Worm (Caenorhabditis elegans) whole organism, young adult: Measurements from ENCODE around the gene srp-7.

Experiments used
- C06A6.2 ChIP-seq: fragments of 200-800 bp; sonication (Bioruptor generic); conservative IDR thresholded peaks from 2 replicates; pipeline ENCODE4 v1.3.6; 2022; ENCODE audit warnings: missing genetic modification characterization, missing compliant biosample characterization
- D2030.7 ChIP-seq: fragments of 200-800 bp; sonication (Bioruptor generic); IDR thresholded peaks from 2 replicates; pipeline ENCODE4 v1.3.6; 2022; ENCODE audit warnings: missing genetic modification reagents, missing genetic modification characterization, missing compliant biosample characterization
- F33H1.4 ChIP-seq: fragments of 200-800 bp; sonication (Bioruptor generic); IDR thresholded peaks from 2 replicates; pipeline ENCODE4 v1.3.6; 2022; ENCODE audit warnings: missing genetic modification reagents, missing genetic modification characterization, missing compliant biosample characterization
- F37B4.10 ChIP-seq: fragments of 200-800 bp; sonication (Bioruptor generic); IDR thresholded peaks from 2 replicates; pipeline ENCODE4 v1.3.6; 2022; ENCODE audit warnings: missing genetic modification characterization, missing compliant biosample characterization
- F57C9.4 ChIP-seq: sonication (generic microtip); optimal IDR thresholded peaks from 2 replicates; lab custom pipeline; 2017; ENCODE audit warnings: mild to moderate bottlenecking, missing genetic modification characterization, missing compliant biosample characterization
- Y67H2A.10 ChIP-seq: fragments of 200-800 bp; sonication (Bioruptor generic); conservative IDR thresholded peaks from 2 replicates; pipeline ENCODE4 v1.3.6; 2022; ENCODE audit warnings: missing genetic modification reagents, missing genetic modification characterization, missing compliant biosample characterization
- ZK185.1 ChIP-seq: sonication (generic microtip); optimal IDR thresholded peaks from 2 replicates; lab custom pipeline; 2016; ENCODE audit warnings: mild to moderate bottlenecking, missing genetic modification characterization, missing compliant biosample characterization; ENCODE audit not compliant: poor library complexity, severe bottlenecking
- attf-3 ChIP-seq: fragments of 200-800 bp; sonication (Bioruptor generic); conservative IDR thresholded peaks from 2 replicates; pipeline ENCODE4 v1.3.6; 2022; ENCODE audit warnings: missing genetic modification reagents, missing genetic modification characterization, missing compliant biosample characterization
- cebp-1 ChIP-seq, 2 experiments: fragments of 200-800 bp in 1 of 2; sonication (Bioruptor generic) in 1 of 2; sonication (generic microtip) in 1 of 2; IDR thresholded peaks in 1 of 2; optimal IDR thresholded peaks in 1 of 2; 2 replicates each; pipeline versions ENCODE4 v1.3.6 to Lab custom; 2017 to 2022; ENCODE audit warnings: missing compliant biosample characterization in 2 of 2, missing genetic modification characterization in 2 of 2, mild to moderate bottlenecking in 1 of 2, missing genetic modification reagents in 1 of 2, moderate library complexity in 1 of 2
- ceh-100 ChIP-seq: fragments of 200-800 bp; sonication (Bioruptor generic); IDR thresholded peaks from 2 replicates; pipeline ENCODE4 v1.3.6; 2022; ENCODE audit warnings: missing genetic modification reagents, missing genetic modification characterization, missing compliant biosample characterization
- ceh-27 ChIP-seq: fragments of 200-800 bp; sonication (Bioruptor generic); optimal IDR thresholded peaks from 2 replicates; lab custom pipeline; 2018; ENCODE audit warnings: mild to moderate bottlenecking, missing genetic modification characterization, moderate library complexity, missing compliant biosample characterization
- ceh-40 ChIP-seq: fragments of 200-800 bp; sonication (Bioruptor generic); IDR thresholded peaks from 2 replicates; pipeline ENCODE4 v1.3.6; 2022; ENCODE audit warnings: missing genetic modification characterization, missing compliant biosample characterization
- egrh-3 ChIP-seq: fragments of 200-800 bp; sonication (Bioruptor generic); IDR thresholded peaks from 2 replicates; pipeline ENCODE4 v1.3.6; 2022; ENCODE audit warnings: missing genetic modification reagents, missing genetic modification characterization, missing compliant biosample characterization
- ekl-4 ChIP-seq: fragments of 200-800 bp; sonication (Bioruptor generic); IDR thresholded peaks from 2 replicates; pipeline ENCODE4 v1.3.6; 2022; ENCODE audit warnings: missing genetic modification reagents, missing genetic modification characterization, missing compliant biosample characterization
- hlh-12 ChIP-seq: sonication (generic microtip); optimal IDR thresholded peaks from 2 replicates; lab custom pipeline; 2016; ENCODE audit warnings: missing genetic modification characterization, missing compliant biosample characterization
- hmg-1.2 ChIP-seq: fragments of 200-800 bp; sonication (Bioruptor generic); IDR thresholded peaks from 2 replicates; pipeline ENCODE4 v1.3.6; 2022; ENCODE audit warnings: missing genetic modification reagents, missing genetic modification characterization, missing compliant biosample characterization
- hsf-1 ChIP-seq: fragments of 200-800 bp; sonication (Bioruptor generic); IDR thresholded peaks from 2 replicates; pipeline ENCODE4 v1.3.6; 2022; ENCODE audit warnings: missing genetic modification reagents, missing genetic modification characterization, missing compliant biosample characterization
- lag-1 ChIP-seq: fragments of 200-800 bp; sonication (Bioruptor generic); IDR thresholded peaks from 2 replicates; pipeline ENCODE4 v1.3.6; 2022; ENCODE audit warnings: missing genetic modification reagents, missing genetic modification characterization, missing compliant biosample characterization
- lin-26 ChIP-seq: fragments of 200-800 bp; sonication (Bioruptor generic); IDR thresholded peaks from 2 replicates; pipeline ENCODE4 v1.3.6; 2022; ENCODE audit warnings: missing genetic modification reagents, missing genetic modification characterization, missing compliant biosample characterization
- lin-35 ChIP-seq, 3 experiments: fragments of 150-350 bp in 2 of 3; sonication (generic microtip) in 1 of 3; optimal IDR thresholded peaks; 2 replicates each; lab custom pipeline; 2014 to 2018; ENCODE audit warnings: missing biosample characterization in 3 of 3, missing genetic modification characterization in 3 of 3, missing genetic modification reagents in 3 of 3
- lin-40 ChIP-seq: sonication (generic microtip); optimal IDR thresholded peaks from 2 replicates; lab custom pipeline; 2016; ENCODE audit warnings: missing genetic modification characterization, mild to moderate bottlenecking, missing compliant biosample characterization, missing genotype, missing genetic modification reagents
- lsy-27 ChIP-seq: sonication (generic microtip); optimal IDR thresholded peaks from 2 replicates; lab custom pipeline; 2017; ENCODE audit warnings: missing genetic modification characterization, mild to moderate bottlenecking, missing compliant biosample characterization, antibody characterized with exemption, missing genotype, borderline replicate concordance; ENCODE audit not compliant: insufficient read depth
- madf-3 ChIP-seq: fragments of 200-800 bp; sonication (Bioruptor generic); IDR thresholded peaks from 2 replicates; pipeline ENCODE4 v1.3.6; 2022; ENCODE audit warnings: missing genetic modification reagents, missing genetic modification characterization, missing compliant biosample characterization
- madf-6 ChIP-seq: fragments of 200-800 bp; sonication (Bioruptor generic); IDR thresholded peaks from 2 replicates; pipeline ENCODE4 v1.3.6; 2022; ENCODE audit warnings: missing genetic modification reagents, missing genetic modification characterization, missing compliant biosample characterization
- mcd-1 ChIP-seq: fragments of 200-800 bp; sonication (Bioruptor generic); IDR thresholded peaks from 2 replicates; pipeline ENCODE4 v1.3.6; 2022; ENCODE audit warnings: missing genetic modification reagents, missing genetic modification characterization, missing compliant biosample characterization
- nhr-80 ChIP-seq: sonication (generic microtip); optimal IDR thresholded peaks from 2 replicates; lab custom pipeline; 2016; ENCODE audit warnings: missing genetic modification characterization, missing compliant biosample characterization
- rcor-1 ChIP-seq: fragments of 200-800 bp; sonication (Bioruptor generic); IDR thresholded peaks from 2 replicates; pipeline ENCODE4 v1.3.6; 2022; ENCODE audit warnings: missing genetic modification reagents, missing genetic modification characterization, missing compliant biosample characterization
- rpc-1 ChIP-seq, 2 experiments: fragments of 150-350 bp in 1 of 2; sonication (generic microtip) in 1 of 2; optimal IDR thresholded peaks; 2 replicates each; lab custom pipeline; 2014 to 2018; ENCODE audit warnings: missing biosample characterization in 1 of 2, missing genetic modification characterization in 1 of 2, missing genetic modification reagents in 1 of 2, missing genotype in 1 of 2
- sdz-38 ChIP-seq: sonication (generic microtip); optimal IDR thresholded peaks from 2 replicates; lab custom pipeline; 2016; ENCODE audit warnings: missing genotype, missing genetic modification characterization, missing compliant biosample characterization
- snpc-1.3 ChIP-seq: sonication (generic microtip); optimal IDR thresholded peaks from 2 replicates; lab custom pipeline; 2017; ENCODE audit warnings: missing genetic modification characterization, mild to moderate bottlenecking, missing compliant biosample characterization, antibody characterized with exemption, moderate library complexity, missing genotype, missing genetic modification reagents; ENCODE audit not compliant: insufficient read depth
- snpc-4 ChIP-seq, 5 experiments: fragments of 150-350 bp in 1 of 5; sonication (generic microtip) in 4 of 5; optimal IDR thresholded peaks; 2 replicates each; lab custom pipeline; 2014 to 2018; ENCODE audit warnings: missing genetic modification characterization in 5 of 5, missing biosample characterization in 3 of 5, antibody characterized with exemption in 2 of 5, mild to moderate bottlenecking in 2 of 5, missing compliant biosample characterization in 2 of 5, missing genotype in 2 of 5, moderate library complexity in 2 of 5, missing genetic modification reagents in 1 of 5
- ztf-25 ChIP-seq: fragments of 200-800 bp; sonication (Bioruptor generic); IDR thresholded peaks from 2 replicates; pipeline ENCODE4 v1.3.6; 2022; ENCODE audit warnings: missing genetic modification reagents, missing genetic modification characterization, missing compliant biosample characterization
- ztf-26 ChIP-seq: sonication (generic microtip); optimal IDR thresholded peaks from 2 replicates; lab custom pipeline; 2017; ENCODE audit warnings: missing genetic modification characterization, missing compliant biosample characterization
- ztf-28 ChIP-seq: fragments of 200-800 bp; sonication (Bioruptor generic); IDR thresholded peaks from 2 replicates; pipeline ENCODE4 v1.3.6; 2022; ENCODE audit warnings: missing genetic modification reagents, missing genetic modification characterization, missing compliant biosample characterization

The srp-7 gene

ce11 chrV:8178914-8179542, at the start of gene srp-7:
Gene srp-7, plus strand, starts transcription at chrV:8179126.
- peak; percentile 60 for TF ChIP-seq attf-3
- TF ChIP-seq Y67H2A.10 (GFP tag; lab: Robert Waterston, UW): 0 out of 2 replicates have a peak, but pooled peaks have one; percentile 24
- TF ChIP-seq lin-40 (tag; lab: Kevin White, UChicago): peak; percentile 31
- TF ChIP-seq madf-3: no peak
- no peak for TF ChIP-seq ceh-27 (GFP tag; lab: Kevin White, UChicago)
- TF ChIP-seq nhr-80 (tag; lab: Kevin White, UChicago): peak; percentile 27
- TF ChIP-seq lag-1 (GFP tag; lab: Robert Waterston, UW): no peak
- peak; percentile 75 for TF ChIP-seq cebp-1 (GFP tag; IDR thresholded peaks at IDR 0.05; lab: Robert Waterston, UW)
- TF ChIP-seq cebp-1 (tag; optimal IDR thresholded peaks at IDR 0.05; lab: Kevin White, UChicago): no peak
- no peak for TF ChIP-seq lsy-27 (tag; lab: Kevin White, UChicago)
- TF ChIP-seq mcd-1 (GFP tag; lab: Robert Waterston, UW): peak; percentile 84
- peak; percentile 26 for TF ChIP-seq ztf-26
- no peak for TF ChIP-seq F57C9.4
- peak; percentile 89 for TF ChIP-seq ceh-100 (GFP tag; lab: Robert Waterston, UW)
- TF ChIP-seq egrh-3 (GFP tag; lab: Robert Waterston, UW): peak; percentile 33; the same call in 1 of the 2 replicates
- TF ChIP-seq lin-26 (GFP tag; lab: Robert Waterston, UW): peak; percentile 55; the same call in 1 of the 2 replicates
- 0 out of 2 replicates have a peak, but pooled peaks have one; percentile 10 for TF ChIP-seq F33H1.4 (GFP tag; lab: Robert Waterston, UW)
- TF ChIP-seq lin-35 (GFP tag; optimal IDR thresholded peaks at IDR 0.05; lab: Kevin White, UChicago): no peak
- 0 out of 2 replicates have a peak, but pooled peaks have one; percentile 44 for TF ChIP-seq ztf-25
- no peak for TF ChIP-seq ztf-28
- TF ChIP-seq snpc-4 (GFP tag; optimal IDR thresholded peaks at IDR 0.05; lab: Kevin White, UChicago): no peak
- TF ChIP-seq snpc-4 (tag; optimal IDR thresholded peaks at IDR 0.05; lab: Kevin White, UChicago): no peak
- TF ChIP-seq madf-6 (GFP tag; lab: Robert Waterston, UW): 0 out of 2 replicates have a peak, but pooled peaks have one; percentile 28
- TF ChIP-seq ZK185.1 (tag; lab: Kevin White, UChicago): no peak
- no peak for TF ChIP-seq F37B4.10 (GFP tag; lab: Robert Waterston, UW)
- TF ChIP-seq C06A6.2 (GFP tag; lab: Robert Waterston, UW): 0 out of 2 replicates have a peak, but pooled peaks have one; percentile 20
- peak; percentile 47; the same call in 1 of the 2 replicates for TF ChIP-seq D2030.7
- peak; percentile 70; the same call in 1 of the 2 replicates for TF ChIP-seq hmg-1.2 (GFP tag; lab: Robert Waterston, UW)

ce11 chrV:8129252-8129651, 49.7 kb upstream of the srp-7 start, which contains the start of gene spr-1:
Gene spr-1, minus strand, starts transcription at chrV:8129352.
- TF ChIP-seq madf-3 (no peak), Y67H2A.10 (GFP tag; lab: Robert Waterston, UW) (no peak)
- TF ChIP-seq, all 124 proteins: peak for 0

- TF ChIP-seq hlh-12 (tag; lab: Kevin White, UChicago) (no peak), ceh-40 (GFP tag; lab: Robert Waterston, UW) (0 out of 2 replicates have a peak, but pooled peaks have one; percentile 22), snpc-1.3 (tag; lab: Kevin White, UChicago) (peak; percentile 16), ekl-4 (GFP tag; lab: Robert Waterston, UW) (no peak), hsf-1 (GFP tag; lab: Robert Waterston, UW) (peak; percentile 66), rpc-1 (optimal IDR thresholded peaks at IDR 0.05; lab: Kevin White, UChicago) (peak; percentile 28), rpc-1 (tag; optimal IDR thresholded peaks at IDR 0.05; lab: Kevin White, UChicago) (no peak), ceh-100 (GFP tag; lab: Robert Waterston, UW) (peak; percentile 34; the same call in 1 of the 2 replicates), madf-6 (GFP tag; lab: Robert Waterston, UW) (peak; percentile 38; the same call in 1 of the 2 replicates), D2030.7 (peak; percentile 47), rcor-1 (GFP tag; lab: Robert Waterston, UW) (peak; percentile 14; the same call in 1 of the 2 replicates), sdz-38 (tag; lab: Kevin White, UChicago) (no peak)
These were observed 49.2 kb upstream of the srp-7 start for ce11 chrV:8129719-8130118.
